Fruit fly (Drosophila melanogaster): ENCODE results near the gene cpb.

cpb gene

dm6 chr2L:1738054-1738453 lies 33.4 kb downstream of the cpb start:
- TF ChIP-seq CG14711 (tag; optimal IDR thresholded peaks at IDR 0.05) (no peak), Mnt (GFP tag; optimal IDR thresholded peaks at IDR 0.05) (no peak), pad (GFP tag; optimal IDR thresholded peaks at IDR 0.05) (no peak), tj (GFP tag; optimal IDR thresholded peaks at IDR 0.05) (no peak), cic (GFP tag; optimal IDR thresholded peaks at IDR 0.05) (no peak), toe (GFP tag; optimal IDR thresholded peaks at IDR 0.05) (no peak), CG7045 (GFP tag; optimal IDR thresholded peaks at IDR 0.05) (no peak), CG5204 (GFP tag; optimal IDR thresholded peaks at IDR 0.05) (no peak), Crg-1 (GFP tag; optimal IDR thresholded peaks at IDR 0.05) (no peak), bab1 (GFP tag; optimal IDR thresholded peaks at IDR 0.05) (no peak), CG33017 (tag; optimal IDR thresholded peaks at IDR 0.05) (no peak), ovo (GFP tag; optimal IDR thresholded peaks at IDR 0.05) (no peak)

- TF ChIP-seq tj (GFP tag; optimal IDR thresholded peaks at IDR 0.05) (no peak), CG7101 (tag; optimal IDR thresholded peaks at IDR 0.05) (no peak), CG14711 (tag; optimal IDR thresholded peaks at IDR 0.05) (no peak), Mnt (GFP tag; optimal IDR thresholded peaks at IDR 0.05) (no peak), CG5204 (GFP tag; optimal IDR thresholded peaks at IDR 0.05) (no peak), kay (GFP tag; ENCODE audit: borderline replicate concordance) (no peak), CG11617 (GFP tag; optimal IDR thresholded peaks at IDR 0.05) (no peak)
These were observed 35.4 kb downstream of the cpb start for dm6 chr2L:1740095-1740494.

- TF ChIP-seq CG14711 (tag; optimal IDR thresholded peaks at IDR 0.05): no peak
- peak; percentile 66 for TF ChIP-seq kay (GFP tag; ENCODE audit: borderline replicate concordance)
- TF ChIP-seq Crg-1 (GFP tag; optimal IDR thresholded peaks at IDR 0.05): no peak
- TF ChIP-seq Mnt (GFP tag; optimal IDR thresholded peaks at IDR 0.05): no peak
- no peak for TF ChIP-seq CG12768 (GFP tag; optimal IDR thresholded peaks at IDR 0.05)
These were observed 39.1 kb downstream of the cpb start for dm6 chr2L:1743800-1744199.

- TF ChIP-seq CG12768 (GFP tag; optimal IDR thresholded peaks at IDR 0.05) (no peak), Clk (GFP tag; optimal IDR thresholded peaks at IDR 0.05) (no peak), Mnt (GFP tag; optimal IDR thresholded peaks at IDR 0.05) (no peak), CG1620 (GFP tag; optimal IDR thresholded peaks at IDR 0.05) (no peak), CG7045 (GFP tag; optimal IDR thresholded peaks at IDR 0.05) (no peak), tj (GFP tag; optimal IDR thresholded peaks at IDR 0.05) (no peak), Hr96 (GFP tag; optimal IDR thresholded peaks at IDR 0.05) (no peak), cic (GFP tag; optimal IDR thresholded peaks at IDR 0.05) (no peak), CG11617 (GFP tag; optimal IDR thresholded peaks at IDR 0.05) (no peak), bab1 (GFP tag; optimal IDR thresholded peaks at IDR 0.05) (no peak), CG7101 (tag; optimal IDR thresholded peaks at IDR 0.05) (no peak), cnc (optimal IDR thresholded peaks at IDR 0.05) (no peak), CG33017 (tag; optimal IDR thresholded peaks at IDR 0.05) (no peak), CG14711 (tag; optimal IDR thresholded peaks at IDR 0.05) (no peak), pad (GFP tag; optimal IDR thresholded peaks at IDR 0.05) (no peak)
These were observed 43.7 kb downstream of the cpb start for dm6 chr2L:1748410-1748809.

dm6 chr2L:1751953-1752352 lies 47.3 kb downstream of the cpb start, which contains the start of the genes CG17712 and CG17648:
Gene CG17712 (minus strand): TSS chr2L:1752122.
Gene CG17648 (plus strand): TSS chr2L:1752308.
- TF ChIP-seq bab1 (GFP tag; optimal IDR thresholded peaks at IDR 0.05) (peak; percentile 23), Crg-1 (GFP tag; optimal IDR thresholded peaks at IDR 0.05) (no peak)

- TF ChIP-seq CG1620 (GFP tag; optimal IDR thresholded peaks at IDR 0.05) (no peak), Mnt (GFP tag; optimal IDR thresholded peaks at IDR 0.05) (no peak), pad (GFP tag; optimal IDR thresholded peaks at IDR 0.05) (no peak), bab1 (GFP tag; optimal IDR thresholded peaks at IDR 0.05) (no peak), ovo (GFP tag; optimal IDR thresholded peaks at IDR 0.05) (no peak), toe (GFP tag; optimal IDR thresholded peaks at IDR 0.05) (no peak), tj (GFP tag; optimal IDR thresholded peaks at IDR 0.05) (no peak)
These were observed 51.6 kb downstream of the cpb start, which contains the start of gene Gr22f for dm6 chr2L:1756351-1756750. Gene Gr22f (minus strand): TSS chr2L:1756451.
